Worm (Caenorhabditis elegans) whole organism, late embryonic: ENCODE measurements around the gene rnp-2.

ENCODE experiments used
- C08G9.2 ChIP-seq: sonication (generic microtip); optimal IDR thresholded peaks from 2 replicates; lab custom pipeline; 2016; ENCODE audit warnings: mild to moderate bottlenecking, missing genetic modification characterization, moderate library complexity, missing compliant biosample characterization
- C38D4.7 ChIP-seq: fragments of 200-800 bp; sonication (Bioruptor generic); optimal IDR thresholded peaks from 2 replicates; lab custom pipeline; 2018; ENCODE audit warnings: mild to moderate bottlenecking, missing genetic modification characterization, moderate library complexity, missing compliant biosample characterization
- F13H6.1 ChIP-seq: sonication (generic microtip); optimal IDR thresholded peaks from 2 replicates; lab custom pipeline; 2016; ENCODE audit warnings: missing genetic modification characterization, missing compliant biosample characterization
- T23F11.4 ChIP-seq: fragments of 200-800 bp; sonication (Bioruptor generic); optimal IDR thresholded peaks from 2 replicates; lab custom pipeline; 2018; ENCODE audit warnings: mild to moderate bottlenecking, missing genetic modification characterization, missing compliant biosample characterization
- Y22D7AL.16 ChIP-seq: sonication (generic microtip); optimal IDR thresholded peaks from 2 replicates; lab custom pipeline; 2016; ENCODE audit warnings: missing genetic modification characterization, missing compliant biosample characterization
- ahr-1 ChIP-seq: sonication (generic microtip); optimal IDR thresholded peaks from 2 replicates; lab custom pipeline; 2016; ENCODE audit warnings: missing genetic modification characterization, missing compliant biosample characterization
- ama-1 ChIP-seq: fragments of 150-350 bp; optimal IDR thresholded peaks from 2 replicates; lab custom pipeline; 2014
- ceh-14 ChIP-seq: sonication (generic microtip); optimal IDR thresholded peaks from 2 replicates; lab custom pipeline; 2016; ENCODE audit warnings: missing genotype, missing genetic modification characterization, missing compliant biosample characterization
- ceh-18 ChIP-seq: sonication (generic microtip); optimal IDR thresholded peaks from 2 replicates; lab custom pipeline; 2016; ENCODE audit warnings: missing genetic modification characterization, missing compliant biosample characterization
- ceh-19 ChIP-seq: fragments of 200-800 bp; sonication (Bioruptor generic); optimal IDR thresholded peaks from 2 replicates; lab custom pipeline; 2018; ENCODE audit warnings: mild to moderate bottlenecking, missing genetic modification characterization, missing compliant biosample characterization
- ceh-2 ChIP-seq: sonication (generic microtip); optimal IDR thresholded peaks from 2 replicates; lab custom pipeline; 2016; ENCODE audit warnings: missing genotype, missing genetic modification characterization, missing compliant biosample characterization
- ceh-22 ChIP-seq: sonication (generic microtip); optimal IDR thresholded peaks from 2 replicates; lab custom pipeline; 2017; ENCODE audit warnings: missing biosample characterization, missing genetic modification characterization
- ceh-30 ChIP-seq: fragments of 150-350 bp; optimal IDR thresholded peaks from 2 replicates; lab custom pipeline; 2014; ENCODE audit warnings: missing biosample characterization, missing genetic modification characterization
- ceh-34 ChIP-seq: sonication (generic microtip); optimal IDR thresholded peaks from 2 replicates; lab custom pipeline; 2016; ENCODE audit warnings: mild to moderate bottlenecking, missing genetic modification characterization, missing compliant biosample characterization
- ceh-48 ChIP-seq: sonication (generic microtip); optimal IDR thresholded peaks from 2 replicates; lab custom pipeline; 2016; ENCODE audit warnings: missing genetic modification characterization, inconsistent platforms, missing compliant biosample characterization
- che-1 ChIP-seq: sonication (generic microtip); optimal IDR thresholded peaks from 2 replicates; lab custom pipeline; 2016; ENCODE audit warnings: mild to moderate bottlenecking, missing genetic modification characterization, missing compliant biosample characterization
- dmd-4 ChIP-seq: sonication (generic microtip); optimal IDR thresholded peaks from 2 replicates; lab custom pipeline; 2016; ENCODE audit warnings: borderline replicate concordance, missing genetic modification characterization, missing compliant biosample characterization
- dve-1 ChIP-seq: sonication (generic microtip); optimal IDR thresholded peaks from 2 replicates; lab custom pipeline; 2017; ENCODE audit warnings: antibody characterized with exemption, mild to moderate bottlenecking, missing genetic modification characterization, missing compliant biosample characterization
- eyg-1 ChIP-seq: sonication (generic microtip); optimal IDR thresholded peaks from 2 replicates; lab custom pipeline; 2016; ENCODE audit warnings: missing genotype, missing genetic modification characterization, missing compliant biosample characterization
- fax-1 ChIP-seq: sonication (generic microtip); optimal IDR thresholded peaks from 2 replicates; lab custom pipeline; 2016; ENCODE audit warnings: missing genotype, missing genetic modification characterization, missing compliant biosample characterization
- fkh-10 ChIP-seq: fragments of 150-350 bp; optimal IDR thresholded peaks from 2 replicates; lab custom pipeline; 2014; ENCODE audit warnings: missing biosample characterization, missing genetic modification reagents, missing genetic modification characterization
- fkh-6 ChIP-seq: sonication (generic microtip); optimal IDR thresholded peaks from 2 replicates; lab custom pipeline; 2016; ENCODE audit warnings: missing genetic modification characterization, missing compliant biosample characterization
- gmeb-2 ChIP-seq: sonication (generic microtip); optimal IDR thresholded peaks from 2 replicates; lab custom pipeline; 2016; ENCODE audit warnings: missing genetic modification characterization, inconsistent platforms, missing compliant biosample characterization
- hlh-6 ChIP-seq: sonication (generic microtip); optimal IDR thresholded peaks from 2 replicates; lab custom pipeline; 2016; ENCODE audit warnings: missing genotype, missing genetic modification characterization, missing compliant biosample characterization
- hlh-8 ChIP-seq: sonication (generic microtip); optimal IDR thresholded peaks from 2 replicates; lab custom pipeline; 2016; ENCODE audit warnings: missing genotype, missing genetic modification characterization, missing compliant biosample characterization
- lim-6 ChIP-seq: sonication (generic microtip); optimal IDR thresholded peaks from 2 replicates; lab custom pipeline; 2016; ENCODE audit warnings: missing genetic modification characterization, missing compliant biosample characterization
- nhr-11 ChIP-seq: fragments of 150-350 bp; optimal IDR thresholded peaks from 2 replicates; lab custom pipeline; 2014; ENCODE audit warnings: missing biosample characterization, missing genetic modification characterization
- odd-2 ChIP-seq: sonication (generic microtip); optimal IDR thresholded peaks from 2 replicates; lab custom pipeline; 2017; ENCODE audit warnings: antibody characterized with exemption, mild to moderate bottlenecking, missing genetic modification characterization, missing compliant biosample characterization
- pat-9 ChIP-seq: fragments of 200-800 bp; sonication (Bioruptor generic); optimal IDR thresholded peaks from 2 replicates; lab custom pipeline; 2018; ENCODE audit warnings: mild to moderate bottlenecking, missing genetic modification characterization, moderate library complexity, missing compliant biosample characterization
- rnt-1 ChIP-seq: sonication (generic microtip); optimal IDR thresholded peaks from 2 replicates; lab custom pipeline; 2016; ENCODE audit warnings: missing genetic modification characterization, missing compliant biosample characterization
- sox-4 ChIP-seq: sonication (generic microtip); optimal IDR thresholded peaks from 2 replicates; lab custom pipeline; 2017; ENCODE audit warnings: mild to moderate bottlenecking, missing genetic modification characterization, inconsistent platforms, missing compliant biosample characterization
- tbx-7 ChIP-seq: sonication (generic microtip); optimal IDR thresholded peaks from 2 replicates; lab custom pipeline; 2016; ENCODE audit warnings: missing genotype, missing genetic modification characterization, missing compliant biosample characterization
- unc-3 ChIP-seq, 2 experiments: fragments of 200-800 bp in 1 of 2; sonication (Bioruptor generic) in 1 of 2; sonication (generic microtip) in 1 of 2; conservative IDR thresholded peaks in 1 of 2; optimal IDR thresholded peaks in 1 of 2; 2 replicates each; pipeline versions ENCODE4 v1.3.6 to Lab custom; 2016 to 2022; ENCODE audit warnings: missing compliant biosample characterization in 2 of 2, missing genetic modification characterization in 2 of 2, missing genetic modification reagents in 1 of 2
- unc-86 ChIP-seq: sonication (generic microtip); optimal IDR thresholded peaks from 2 replicates; lab custom pipeline; 2016; ENCODE audit warnings: missing genetic modification characterization, missing compliant biosample characterization
- ztf-16 ChIP-seq: sonication (generic microtip); optimal IDR thresholded peaks from 2 replicates; lab custom pipeline; 2017; ENCODE audit warnings: missing genetic modification characterization, missing compliant biosample characterization

Gene rnp-2

ce11 chrIV:4172242-4172641 is 366 bp downstream of the rnp-2 start:
- TF ChIP-seq rnt-1 (tag; lab: Kevin White, UChicago) (no peak), odd-2 (tag; lab: Kevin White, UChicago) (no peak), ceh-30 (no peak), F13H6.1 (tag; lab: Kevin White, UChicago) (no peak), ztf-16 (tag; lab: Kevin White, UChicago) (no peak), Y22D7AL.16 (tag; lab: Kevin White, UChicago) (no peak), T23F11.4 (no peak), sox-4 (no peak), fkh-6 (tag; lab: Kevin White, UChicago) (no peak), ceh-34 (tag; lab: Kevin White, UChicago) (no peak), ceh-48 (tag; lab: Kevin White, UChicago) (no peak), hlh-6 (no peak), unc-3 (GFP tag; conservative IDR thresholded peaks at IDR 0.05; lab: Robert Waterston, UW) (no peak), unc-3 (tag; optimal IDR thresholded peaks at IDR 0.05; lab: Kevin White, UChicago) (no peak), unc-86 (tag; lab: Kevin White, UChicago) (no peak), dve-1 (tag; lab: Kevin White, UChicago) (no peak), tbx-7 (tag; lab: Kevin White, UChicago) (no peak), C38D4.7 (GFP tag; lab: Kevin White, UChicago) (no peak), dmd-4 (tag; lab: Kevin White, UChicago) (no peak), ceh-19 (GFP tag; lab: Kevin White, UChicago) (no peak), ceh-2 (tag; lab: Kevin White, UChicago) (no peak)

DNA sequence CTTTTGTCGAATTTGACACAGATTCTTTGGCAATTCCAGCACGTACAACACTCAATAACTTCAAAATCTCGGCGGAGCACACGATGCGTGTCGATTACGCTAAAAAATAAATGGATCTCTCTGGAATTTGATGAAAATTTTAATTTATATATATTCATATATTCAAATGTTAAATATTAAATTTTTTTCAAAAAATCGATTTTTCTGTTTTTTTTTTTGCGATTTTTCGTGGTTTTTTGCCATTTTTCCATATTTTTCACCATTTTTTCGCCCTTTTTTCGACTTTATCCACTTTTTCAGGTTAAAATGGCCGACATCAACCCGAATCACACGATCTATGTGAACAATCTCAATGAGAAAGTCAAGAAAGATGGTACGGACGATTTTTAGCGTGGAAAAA is 1.9 kb downstream of the rnp-2 start, which contains the start of gene rnp-3:
Gene rnp-3, plus strand, starts transcription at position 301 of the 400 bp plus-strand sequence.
- no peak for TF ChIP-seq eyg-1 (tag; lab: Kevin White, UChicago)
- TF ChIP-seq ceh-14 (tag; lab: Kevin White, UChicago): no peak
- TF ChIP-seq tbx-7 (tag; lab: Kevin White, UChicago): no peak
- no peak for TF ChIP-seq lim-6
- no peak for TF ChIP-seq unc-3 (GFP tag; conservative IDR thresholded peaks at IDR 0.05; lab: Robert Waterston, UW)
- no peak for TF ChIP-seq unc-3 (tag; optimal IDR thresholded peaks at IDR 0.05; lab: Kevin White, UChicago)

ce11 chrIV:4176088-4176487 is 4.2 kb downstream of the rnp-2 start, which contains the start of gene dnj-15:
Gene dnj-15 (plus strand): TSS chrIV:4176388.
- TF ChIP-seq fkh-10 (no peak), rnt-1 (tag; lab: Kevin White, UChicago) (no peak), fax-1 (no peak), F13H6.1 (tag; lab: Kevin White, UChicago) (no peak), gmeb-2 (tag; lab: Kevin White, UChicago) (no peak), T23F11.4 (no peak), ama-1 (lab: Kevin White, UChicago) (no peak), ceh-18 (no peak)

DNA sequence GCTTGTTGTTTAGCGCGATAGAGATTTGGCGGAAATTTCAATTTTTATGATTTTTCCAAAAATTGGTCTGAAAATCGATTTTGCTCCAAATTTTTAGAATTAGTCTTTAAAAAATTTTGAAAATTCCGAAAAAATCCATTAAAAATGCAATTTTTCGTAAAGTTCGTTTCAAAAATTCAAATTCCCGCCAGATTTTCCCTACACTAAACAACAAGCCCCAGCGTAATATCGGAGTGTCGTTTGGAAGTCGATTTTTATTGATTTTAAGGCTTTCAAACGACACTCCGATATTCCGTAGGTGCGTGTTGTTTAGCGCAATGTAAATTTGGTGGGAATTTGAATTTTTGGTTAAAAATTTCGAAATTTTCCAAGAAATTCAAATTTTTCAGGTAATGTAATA is 4.8 kb downstream of the rnp-2 start:
- TF ChIP-seq ceh-19 (GFP tag; lab: Kevin White, UChicago) (no peak), ztf-16 (tag; lab: Kevin White, UChicago) (no peak), ahr-1 (tag; lab: Kevin White, UChicago) (no peak), hlh-8 (no peak), pat-9 (tag; lab: Kevin White, UChicago) (no peak), ceh-30 (no peak), sox-4 (no peak), ceh-34 (tag; lab: Kevin White, UChicago) (no peak), hlh-6 (no peak), rnt-1 (tag; lab: Kevin White, UChicago) (no peak), dve-1 (tag; lab: Kevin White, UChicago) (no peak), tbx-7 (tag; lab: Kevin White, UChicago) (no peak), che-1 (tag; lab: Kevin White, UChicago) (no peak), C08G9.2 (tag; lab: Kevin White, UChicago) (no peak), ceh-22 (tag; lab: Kevin White, UChicago) (no peak), F13H6.1 (tag; lab: Kevin White, UChicago) (no peak), nhr-11 (tag; lab: Kevin White, UChicago) (no peak)
